Fruit fly (Drosophila melanogaster) whole organism, pupa: Measurements from ENCODE around the gene CG3597.
A peak's percentile ranks its signal among the peaks of the same experiment; 100 is the strongest.

ENCODE experiments used
- CG10348 ChIP-seq: fragments of 200-800 bp; sonication (Bioruptor generic); IDR thresholded peaks from 2 replicates; pipeline ENCODE4 v1.3.6; 2022; ENCODE audit warnings: missing biosample characterization, missing genetic modification characterization
- CG12605 ChIP-seq: fragments of 200-800 bp; sonication (Bioruptor generic); IDR thresholded peaks from 2 replicates; pipeline ENCODE4 v1.3.6; 2022; ENCODE audit warnings: missing biosample characterization, missing genetic modification characterization
- CG13204 ChIP-seq: fragments of 200-800 bp; sonication (Bioruptor generic); optimal IDR thresholded peaks from 2 replicates; lab custom pipeline; 2018; ENCODE audit warnings: missing biosample characterization, mild to moderate bottlenecking, missing genetic modification characterization, moderate library complexity
- CG14655 ChIP-seq: fragments of 200-800 bp; sonication (Bioruptor generic); optimal IDR thresholded peaks from 3 replicates; lab custom pipeline; 2017; ENCODE audit warnings: mild to moderate bottlenecking, missing biosample characterization, missing genetic modification reagents, missing genetic modification characterization
- CG15710 ChIP-seq: fragments of 200-800 bp; sonication (Bioruptor generic); optimal IDR thresholded peaks from 2 replicates; lab custom pipeline; 2018; ENCODE audit warnings: missing biosample characterization, mild to moderate bottlenecking, missing genetic modification characterization, moderate library complexity
- CG17806 ChIP-seq: fragments of 200-800 bp; sonication (Bioruptor generic); optimal IDR thresholded peaks from 2 replicates; lab custom pipeline; 2018; ENCODE audit warnings: missing biosample characterization, mild to moderate bottlenecking, missing genetic modification characterization, moderate library complexity
- CG32121 ChIP-seq: fragments of 200-800 bp; sonication (Bioruptor generic); IDR thresholded peaks from 2 replicates; pipeline ENCODE4 v1.3.6; 2022; ENCODE audit warnings: missing biosample characterization, missing genetic modification characterization
- CG34367 ChIP-seq: fragments of 200-800 bp; sonication (Bioruptor generic); optimal IDR thresholded peaks from 2 replicates; lab custom pipeline; 2018; ENCODE audit warnings: missing biosample characterization, mild to moderate bottlenecking, missing genetic modification characterization
- CG4496 ChIP-seq: fragments of 200-800 bp; sonication (Bioruptor generic); IDR thresholded peaks from 3 replicates; pipeline ENCODE4 v1.3.6; 2022; ENCODE audit warnings: missing biosample characterization, missing genetic modification characterization
- CG8159 ChIP-seq: fragments of 200-800 bp; sonication (Bioruptor generic); optimal IDR thresholded peaks from 3 replicates; lab custom pipeline; 2018; ENCODE audit warnings: missing biosample characterization, mild to moderate bottlenecking, missing genetic modification characterization, moderate library complexity
- CG8301 ChIP-seq: fragments of 200-800 bp; sonication (Bioruptor generic); optimal IDR thresholded peaks from 2 replicates; lab custom pipeline; 2018; ENCODE audit warnings: missing biosample characterization, mild to moderate bottlenecking, missing genetic modification characterization
- CG9948 ChIP-seq: fragments of 200-800 bp; sonication (Bioruptor generic); optimal IDR thresholded peaks from 2 replicates; lab custom pipeline; 2018; ENCODE audit warnings: missing biosample characterization, mild to moderate bottlenecking, missing genetic modification characterization, moderate library complexity
- D1 ChIP-seq: fragments of 200-800 bp; sonication (Bioruptor generic); optimal IDR thresholded peaks from 2 replicates; lab custom pipeline; 2018; ENCODE audit warnings: missing biosample characterization, mild to moderate bottlenecking, missing genetic modification characterization, moderate library complexity
- EcR ChIP-seq: fragments of 200-800 bp; sonication (Bioruptor generic); optimal IDR thresholded peaks from 3 replicates; lab custom pipeline; 2019; ENCODE audit warnings: missing biosample characterization, missing genetic modification characterization, mild to moderate bottlenecking, moderate library complexity, missing genetic modification reagents
- Ets98B ChIP-seq: fragments of 200-800 bp; sonication (Bioruptor generic); IDR thresholded peaks from 2 replicates; pipeline ENCODE4 v1.3.6; 2022; ENCODE audit warnings: missing biosample characterization, missing genetic modification characterization
- Pif1A ChIP-seq: fragments of 200-800 bp; sonication (Bioruptor generic); optimal IDR thresholded peaks from 3 replicates; lab custom pipeline; 2016; ENCODE audit warnings: missing biosample characterization, missing genetic modification characterization
- Pif1B ChIP-seq: fragments of 200-800 bp; sonication (Bioruptor generic); optimal IDR thresholded peaks from 3 replicates; lab custom pipeline; 2016; ENCODE audit warnings: missing biosample characterization, missing genetic modification characterization
- Snoo ChIP-seq: fragments of 200-800 bp; sonication (Bioruptor generic); optimal IDR thresholded peaks from 3 replicates; lab custom pipeline; 2017; ENCODE audit warnings: missing biosample characterization, mild to moderate bottlenecking, missing genetic modification characterization, inconsistent platforms
- fd96Ca ChIP-seq: fragments of 200-800 bp; sonication (Bioruptor generic); IDR thresholded peaks from 3 replicates; pipeline ENCODE4 v1.3.6; 2022; ENCODE audit warnings: missing biosample characterization, missing genetic modification characterization
- gl ChIP-seq: fragments of 200-800 bp; sonication (Bioruptor generic); optimal IDR thresholded peaks from 2 replicates; lab custom pipeline; 2018; ENCODE audit warnings: missing biosample characterization, mild to moderate bottlenecking, missing genetic modification characterization
- rn ChIP-seq: fragments of 200-800 bp; sonication (Bioruptor generic); IDR thresholded peaks from 2 replicates; pipeline ENCODE4 v1.3.6; 2022; ENCODE audit warnings: missing biosample characterization, missing genetic modification characterization

The CG3597 gene

DNA sequence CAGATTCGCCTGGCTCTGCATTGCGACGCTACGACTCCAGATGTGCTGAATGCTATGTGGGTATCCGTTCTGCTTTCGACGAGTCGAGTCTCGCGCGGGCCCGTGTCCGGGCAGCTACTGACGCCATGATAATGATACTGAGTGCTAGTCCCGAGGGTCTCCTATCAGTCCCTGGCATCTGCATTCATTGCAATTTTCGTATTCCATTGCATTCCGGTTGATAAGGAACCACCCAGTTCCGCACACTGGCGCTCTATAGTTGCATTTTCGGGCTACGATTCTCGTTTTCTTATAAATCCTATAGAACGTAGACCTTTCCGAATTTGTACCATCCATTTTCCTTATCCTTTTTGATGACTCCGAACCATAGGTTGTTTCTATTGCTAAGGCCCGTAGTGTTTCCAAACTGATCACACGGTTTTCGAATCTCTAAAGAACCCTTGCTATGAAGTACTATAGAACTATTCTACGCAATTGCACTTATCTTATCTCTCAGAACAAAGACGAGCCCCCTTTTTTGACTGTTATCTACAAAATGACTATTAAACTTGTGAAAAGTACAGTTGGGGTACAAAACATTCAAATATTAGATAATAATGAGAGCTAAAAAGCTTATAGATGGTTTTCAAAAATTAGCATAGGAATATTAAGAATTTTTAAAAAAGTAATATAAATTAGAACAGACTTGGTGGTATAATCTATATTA is at the start of gene CG3597:
CG3597 (minus strand) TSS at position 119 of the 706 bp plus-strand sequence.
- TF ChIP-seq CG15710 (tag; lab: Kevin White, UChicago) (no peak), CG9948 (no peak), CG34367 (tag; lab: Kevin White, UChicago) (no peak), fd96Ca (no peak), CG8301 (no peak), Pif1B (GFP tag; lab: Kevin White, UChicago) (no peak), CG8159 (no peak), CG13204 (no peak), CG14655 (GFP tag; lab: Kevin White, UChicago) (no peak), D1 (no peak), EcR (GFP tag; lab: Kevin White, UChicago) (no peak), rn (GFP tag; lab: Robert Waterston, UW) (no peak), CG4496 (GFP tag; lab: Robert Waterston, UW) (no peak)

DNA sequence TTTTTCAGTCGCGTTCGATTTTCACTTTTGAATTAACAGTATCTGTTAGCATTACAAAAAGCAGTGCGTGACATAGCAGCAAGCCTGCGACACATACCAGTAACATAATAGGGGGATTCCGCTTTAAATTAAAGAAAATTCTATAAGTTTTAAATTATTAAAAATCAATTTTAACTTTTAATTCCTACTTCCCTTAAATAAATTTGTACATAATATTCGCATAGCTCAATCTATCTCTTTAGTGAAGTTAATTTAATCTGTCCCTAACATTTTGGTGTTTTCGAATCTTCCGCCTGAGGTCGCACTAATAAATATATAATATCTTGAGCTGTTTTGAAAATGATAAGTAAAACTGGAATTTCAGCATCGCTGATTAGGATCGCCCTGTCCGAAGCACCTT is 49.2 kb upstream of the CG3597 start, which contains the start of gene CG9886:
CG9886 (plus strand) TSS at position 341 of the 400 bp plus-strand sequence.
- TF ChIP-seq CG10348 (GFP tag; lab: Robert Waterston, UW) (no peak), CG12605 (GFP tag; lab: Robert Waterston, UW) (no peak), EcR (GFP tag; lab: Kevin White, UChicago) (no peak), CG13204 (no peak), CG4496 (GFP tag; lab: Robert Waterston, UW) (peak; percentile 62; the same call in 2 of the 3 replicates), fd96Ca (no peak), rn (GFP tag; lab: Robert Waterston, UW) (no peak), CG32121 (GFP tag; lab: Robert Waterston, UW) (peak; percentile 32; the same call in 1 of the 2 replicates), CG8159 (peak; percentile 57), CG14655 (GFP tag; lab: Kevin White, UChicago) (peak; percentile 37), CG15710 (tag; lab: Kevin White, UChicago) (no peak), Pif1A (GFP tag; lab: Kevin White, UChicago) (no peak), CG17806 (no peak), Pif1B (GFP tag; lab: Kevin White, UChicago) (peak; percentile 43), Ets98B (GFP tag; lab: Robert Waterston, UW) (peak; percentile 56; the same call in 1 of the 2 replicates), CG34367 (tag; lab: Kevin White, UChicago) (peak; percentile 32), CG9948 (peak; percentile 50), Snoo (no peak), CG8301 (peak; percentile 50)
- TF ChIP-seq, all 21 proteins: peak for 9

DNA sequence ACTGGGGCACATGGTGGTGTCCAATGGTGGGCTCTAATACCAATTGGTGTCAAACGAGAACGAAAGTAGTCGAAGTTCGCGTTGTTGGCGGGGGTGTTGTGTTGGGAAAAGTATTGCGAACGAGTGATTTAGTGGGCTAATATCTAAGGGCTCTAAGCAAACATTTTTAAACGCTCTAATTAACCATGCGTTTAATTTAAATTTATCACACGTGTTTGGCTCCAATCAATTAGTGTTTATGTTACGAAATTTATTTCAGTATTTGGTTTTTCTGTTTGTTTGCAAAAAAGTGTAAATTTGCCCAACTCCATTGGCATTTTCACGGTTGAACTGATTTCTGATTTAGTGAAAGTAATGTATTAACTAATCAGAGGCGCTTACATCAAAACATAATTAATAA is 48.6 kb upstream of the CG3597 start, which contains the start of gene CG34447:
CG34447 (minus strand) TSS at position 101 of the 400 bp plus-strand sequence.
- no peak for TF ChIP-seq CG8159
- no peak for TF ChIP-seq Snoo
- no peak for TF ChIP-seq CG17806
- TF ChIP-seq CG15710 (tag; lab: Kevin White, UChicago) = no peak
- TF ChIP-seq EcR (GFP tag; lab: Kevin White, UChicago) = no peak
- no peak for TF ChIP-seq rn (GFP tag; lab: Robert Waterston, UW)
- no peak for TF ChIP-seq Pif1B (GFP tag; lab: Kevin White, UChicago)
- TF ChIP-seq CG32121 (GFP tag; lab: Robert Waterston, UW) = no peak
- TF ChIP-seq CG4496 (GFP tag; lab: Robert Waterston, UW) = no peak
- TF ChIP-seq D1 = no peak
- TF ChIP-seq CG13204 = no peak
- no peak for TF ChIP-seq fd96Ca
- no peak for TF ChIP-seq Pif1A (GFP tag; lab: Kevin White, UChicago)

dm6 chr2L:2417865-2418264 is 46.5 kb upstream of the CG3597 start, which contains the start of gene CG34448:
CG34448 (minus strand) TSS chr2L:2417965.
- no peak for TF ChIP-seq Snoo

DNA sequence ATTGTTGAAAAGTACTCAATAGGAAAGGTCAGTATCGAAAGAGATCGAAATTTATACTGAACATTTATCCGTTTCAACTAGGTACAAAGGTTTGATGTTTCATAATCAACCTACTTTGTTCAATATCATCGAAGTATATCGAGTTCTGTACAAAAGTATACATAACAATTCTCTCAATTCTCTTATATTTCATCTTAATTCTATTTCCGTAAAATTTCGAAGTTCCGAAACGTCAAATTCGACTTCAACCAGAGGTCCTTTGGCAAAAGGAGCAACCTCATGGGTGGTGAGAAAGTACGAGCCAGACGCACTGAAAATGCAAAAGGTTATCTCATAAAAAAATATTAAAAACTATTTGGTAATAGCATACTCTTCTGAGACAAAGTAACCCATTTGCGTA is 45.3 kb upstream of the CG3597 start, which contains the start of gene CG31948:
CG31948 (minus strand) TSS at position 101 of the 400 bp plus-strand sequence.
- TF ChIP-seq CG32121 (GFP tag; lab: Robert Waterston, UW) (no peak), Pif1B (GFP tag; lab: Kevin White, UChicago) (no peak), Pif1A (GFP tag; lab: Kevin White, UChicago) (no peak), CG8159 (no peak), CG17806 (no peak), Snoo (no peak), CG34367 (tag; lab: Kevin White, UChicago) (no peak), CG4496 (GFP tag; lab: Robert Waterston, UW) (no peak), fd96Ca (no peak), CG10348 (GFP tag; lab: Robert Waterston, UW) (no peak), rn (GFP tag; lab: Robert Waterston, UW) (no peak), CG13204 (no peak), CG8301 (no peak), CG14655 (GFP tag; lab: Kevin White, UChicago) (no peak), Ets98B (GFP tag; lab: Robert Waterston, UW) (no peak), EcR (GFP tag; lab: Kevin White, UChicago) (no peak), CG12605 (GFP tag; lab: Robert Waterston, UW) (no peak)

- no peak for TF ChIP-seq Pif1B (GFP tag; lab: Kevin White, UChicago)
- TF ChIP-seq CG10348 (GFP tag; lab: Robert Waterston, UW) = no peak
- no peak; the same call in 1 of the 2 replicates for TF ChIP-seq Ets98B (GFP tag; lab: Robert Waterston, UW)
- TF ChIP-seq gl = no peak
- TF ChIP-seq rn (GFP tag; lab: Robert Waterston, UW) = no peak
- TF ChIP-seq CG13204 = no peak
- TF ChIP-seq Pif1A (GFP tag; lab: Kevin White, UChicago) = no peak
- no peak for TF ChIP-seq EcR (GFP tag; lab: Kevin White, UChicago)
- no peak for TF ChIP-seq CG8159
- no peak; the same call in 1 of the 2 replicates for TF ChIP-seq CG32121 (GFP tag; lab: Robert Waterston, UW)
- TF ChIP-seq fd96Ca = no peak
- TF ChIP-seq CG15710 (tag; lab: Kevin White, UChicago) = no peak
- no peak for TF ChIP-seq CG12605 (GFP tag; lab: Robert Waterston, UW)
- no peak for TF ChIP-seq CG4496 (GFP tag; lab: Robert Waterston, UW)
- no peak for TF ChIP-seq D1
- TF ChIP-seq Snoo = no peak
- no peak for TF ChIP-seq CG17806
- no peak for TF ChIP-seq CG14655 (GFP tag; lab: Kevin White, UChicago)
- TF ChIP-seq, all 21 proteins: peak for 0
Measured at dm6 chr2L:2415109-2415508, 43.8 kb upstream of the CG3597 start, which contains the start of gene CG18641. CG18641 (minus strand) TSS chr2L:2415322.
